Worm (Caenorhabditis elegans): ENCODE measurements around the gene F39F10.4.

The F39F10.4 gene

ce11 chrX:16930663-16931097, 27.2 kb upstream of the F39F10.4 start (continued):
- TF ChIP-seq mdt-29 (GFP tag; IDR thresholded peaks at IDR 0.05), result peak; percentile 81
- peak; percentile 34 for TF ChIP-seq nhr-102 (tag; optimal IDR thresholded peaks at IDR 0.05)
- TF ChIP-seq nhr-42 (GFP tag; IDR thresholded peaks at IDR 0.05), result peak; percentile 83
- TF ChIP-seq ceh-44 (GFP tag; IDR thresholded peaks at IDR 0.05), result peak; percentile 33; the same call in 1 of the 2 replicates
- TF ChIP-seq zag-1 (tag; optimal IDR thresholded peaks at IDR 0.05), result no peak
- peak; percentile 94 for TF ChIP-seq nhr-10 (tag; optimal IDR thresholded peaks at IDR 0.05)
- peak; percentile 44 for TF ChIP-seq lin-29 (GFP tag; IDR thresholded peaks at IDR 0.05)
- peak; percentile 77 for TF ChIP-seq nhr-111 (GFP tag; optimal IDR thresholded peaks at IDR 0.05)
- TF ChIP-seq set-16 (GFP tag; IDR thresholded peaks at IDR 0.05), result no peak
- peak; percentile 67 for TF ChIP-seq nhr-11 (tag; optimal IDR thresholded peaks at IDR 0.05)
- no peak for TF ChIP-seq ceh-28 (tag; optimal IDR thresholded peaks at IDR 0.05)
- peak; percentile 45 for TF ChIP-seq dmd-6 (GFP tag; IDR thresholded peaks at IDR 0.05)
- peak; percentile 51 for TF ChIP-seq nhr-6 (tag; optimal IDR thresholded peaks at IDR 0.05)
- peak; percentile 40 for TF ChIP-seq R02D3.7 (tag; optimal IDR thresholded peaks at IDR 0.05)
- peak; percentile 59 for TF ChIP-seq duxl-1 (tag; optimal IDR thresholded peaks at IDR 0.05; ENCODE audit: poor library complexity)
- peak; percentile 99 for TF ChIP-seq aha-1 (tag)
- TF ChIP-seq ceh-62 (tag; optimal IDR thresholded peaks at IDR 0.05), result peak; percentile 19
- TF ChIP-seq zip-11 (GFP tag; IDR thresholded peaks at IDR 0.05), result peak; percentile 44; the same call in 1 of the 2 replicates
- TF ChIP-seq arid-1 (GFP tag; conservative IDR thresholded peaks at IDR 0.05), result peak; percentile 84
- no peak for TF ChIP-seq F26F4.8 (GFP tag; conservative IDR thresholded peaks at IDR 0.05)
- TF ChIP-seq zfp-3 (GFP tag; conservative IDR thresholded peaks at IDR 0.05), result peak; percentile 93
- no peak for TF ChIP-seq jun-1 (tag; optimal IDR thresholded peaks at IDR 0.05)
- peak; percentile 77 for TF ChIP-seq madf-9 (GFP tag; conservative IDR thresholded peaks at IDR 0.05)
- peak; percentile 8 for TF ChIP-seq nhr-48 (tag; optimal IDR thresholded peaks at IDR 0.05)
- no peak for TF ChIP-seq rbr-2 (tag; optimal IDR thresholded peaks at IDR 0.05)
- TF ChIP-seq Y5F2A.4 (GFP tag; optimal IDR thresholded peaks at IDR 0.05), result peak; percentile 44
- TF ChIP-seq ztf-7 (tag; optimal IDR thresholded peaks at IDR 0.05), result peak; percentile 55
- no peak for TF ChIP-seq daf-16 (GFP tag; optimal IDR thresholded peaks at IDR 0.05)
- TF ChIP-seq daf-16 (tag; optimal IDR thresholded peaks at IDR 0.05), result peak; percentile 12
- TF ChIP-seq ceh-20 (GFP tag; IDR thresholded peaks at IDR 0.05), result peak; percentile 70; the same call in 1 of the 2 replicates
- TF ChIP-seq Y48G9A.11 (GFP tag; IDR thresholded peaks at IDR 0.05), result peak; percentile 67
- no peak for TF ChIP-seq daf-19 (GFP tag; conservative IDR thresholded peaks at IDR 0.05)
- no peak; the same call in 1 of the 2 replicates for TF ChIP-seq Y75B8A.6 (GFP tag; IDR thresholded peaks at IDR 0.05)
- peak; percentile 80 for TF ChIP-seq mes-2 (tag; optimal IDR thresholded peaks at IDR 0.05; ENCODE audit: poor library complexity, severe bottlenecking)
- peak; percentile 78 for TF ChIP-seq T26A8.4 (GFP tag; IDR thresholded peaks at IDR 0.05)
- TF ChIP-seq attf-4 (tag; optimal IDR thresholded peaks at IDR 0.05), result peak; percentile 11
- no peak for TF ChIP-seq snpc-4 (tag; optimal IDR thresholded peaks at IDR 0.05)
- TF ChIP-seq egl-27 (tag; optimal IDR thresholded peaks at IDR 0.05), result no peak
- TF ChIP-seq lim-7 (GFP tag; IDR thresholded peaks at IDR 0.05), result peak; percentile 95
- TF ChIP-seq egl-43 (GFP tag; IDR thresholded peaks at IDR 0.05), result peak; percentile 80
- TF ChIP-seq F44E2.7 (GFP tag; IDR thresholded peaks at IDR 0.05), result peak; percentile 80; the same call in 1 of the 2 replicates
- TF ChIP-seq dmd-9 (GFP tag; IDR thresholded peaks at IDR 0.05), result peak; percentile 55; the same call in 1 of the 2 replicates
- no peak for TF ChIP-seq lin-39 (tag; optimal IDR thresholded peaks at IDR 0.05)
- TF ChIP-seq gei-8 (GFP tag; optimal IDR thresholded peaks at IDR 0.05), result no peak
- peak; percentile 42 for TF ChIP-seq lin-38 (GFP tag; IDR thresholded peaks at IDR 0.05)
- peak in 1 of 2 experiments; percentile 11 for TF ChIP-seq mdl-1 (tag; optimal IDR thresholded peaks at IDR 0.05)
- 0 out of 2 replicates have a peak, but pooled peaks have one; percentile 61 for TF ChIP-seq tra-1 (GFP tag; IDR thresholded peaks at IDR 0.05)
- no peak for TF ChIP-seq T20F7.1 (GFP tag; optimal IDR thresholded peaks at IDR 0.05)
- TF ChIP-seq D1046.2 (GFP tag; IDR thresholded peaks at IDR 0.05), result peak; percentile 73; the same call in 1 of the 2 replicates
- TF ChIP-seq mep-1 (tag; optimal IDR thresholded peaks at IDR 0.05), result peak; percentile 78
- TF ChIP-seq ctbp-1 (GFP tag; IDR thresholded peaks at IDR 0.05), result peak; percentile 56; the same call in 1 of the 2 replicates
- TF ChIP-seq php-3 (GFP tag; IDR thresholded peaks at IDR 0.05), result peak; percentile 76

Data from whole organism, L4 larva.